Fruit fly (Drosophila melanogaster): Measurements from ENCODE around the gene CG12241.

Gene CG12241

DNA sequence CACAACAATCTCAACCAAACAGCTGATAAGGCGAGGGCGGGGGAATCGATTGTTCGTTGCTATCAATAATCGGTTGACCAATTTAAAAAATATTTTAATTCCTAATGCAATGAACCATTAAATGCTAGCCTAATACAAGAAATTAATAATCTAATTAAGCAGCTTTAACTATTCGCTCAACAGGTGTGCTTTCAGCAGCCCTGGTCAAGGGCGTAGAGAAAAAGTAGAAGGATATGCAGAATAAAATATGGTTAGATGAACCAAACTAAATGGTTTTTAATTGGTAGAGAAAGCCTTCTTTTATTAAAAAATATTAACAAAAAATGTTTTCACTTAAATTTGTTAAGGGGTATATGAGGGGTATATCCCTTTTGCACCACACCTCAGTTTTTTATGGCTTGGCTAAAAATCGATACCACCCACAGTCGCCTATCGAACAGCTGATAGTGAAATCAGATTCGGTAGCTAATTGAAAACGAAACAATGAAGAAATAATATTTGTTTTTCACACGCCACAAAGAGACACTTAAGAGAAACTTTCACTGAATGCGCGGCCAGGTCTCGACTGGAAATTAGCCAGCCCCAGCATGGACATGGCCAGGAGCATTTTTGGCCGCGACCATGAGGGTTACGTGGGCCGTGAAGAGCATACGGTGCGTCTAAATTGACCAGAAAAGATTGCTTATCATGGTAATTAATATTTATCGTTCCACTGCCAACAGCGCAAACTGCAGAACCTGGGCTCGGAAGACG is at the start of gene CG12241, which contains the start of gene SIDL:
CG12241 (plus strand) TSS at position 433 of the 753 bp plus-strand sequence.
SIDL (minus strand) TSS at position 51 of the 753 bp plus-strand sequence.
- TF ChIP-seq noc (tag; optimal IDR thresholded peaks at IDR 0.05) = peak; percentile 73

DNA sequence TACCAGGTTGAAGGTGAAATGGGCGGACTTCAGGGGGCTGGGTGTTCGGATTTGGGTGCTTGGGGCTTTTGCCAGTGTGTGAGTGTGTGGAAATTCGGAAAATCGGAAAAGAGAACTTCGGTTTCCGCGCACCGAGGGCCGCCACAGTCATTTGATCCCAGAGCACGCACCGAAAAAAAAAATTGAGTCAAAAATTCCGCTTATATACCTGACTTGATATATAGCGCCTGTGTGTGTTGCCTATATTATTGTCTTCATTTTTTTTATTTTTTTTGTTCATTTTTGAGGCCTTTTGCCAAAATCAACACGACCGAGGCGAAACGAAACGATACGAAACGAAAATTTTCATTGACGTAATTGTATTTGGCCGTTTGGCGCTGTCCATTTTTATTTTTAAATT is 41.8 kb upstream of the CG12241 start:
- TF ChIP-seq noc (tag; optimal IDR thresholded peaks at IDR 0.05) = no peak

DNA sequence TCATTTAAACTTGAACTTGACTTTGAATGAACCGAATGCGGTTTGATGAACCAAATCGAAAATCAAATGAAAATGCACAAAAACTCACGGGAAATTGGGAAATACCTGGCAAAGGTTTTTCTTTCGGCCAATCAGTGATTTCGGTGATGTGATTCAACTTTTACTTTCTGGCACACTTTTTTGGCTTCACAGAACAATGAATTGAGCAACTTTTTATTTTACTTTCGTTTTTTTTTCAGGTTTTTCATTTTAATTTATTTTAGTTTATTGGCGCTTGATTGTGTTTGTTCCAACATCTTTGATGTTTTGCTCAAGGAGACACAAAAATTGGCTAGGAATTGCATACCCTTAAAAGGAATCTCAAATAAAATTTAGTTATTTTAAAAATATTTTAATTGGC is 37.6 kb upstream of the CG12241 start, which contains the start of gene Mf:
Mf (minus strand) TSS at position 44 of the 400 bp plus-strand sequence.
- TF ChIP-seq noc (tag; optimal IDR thresholded peaks at IDR 0.05) = no peak

DNA sequence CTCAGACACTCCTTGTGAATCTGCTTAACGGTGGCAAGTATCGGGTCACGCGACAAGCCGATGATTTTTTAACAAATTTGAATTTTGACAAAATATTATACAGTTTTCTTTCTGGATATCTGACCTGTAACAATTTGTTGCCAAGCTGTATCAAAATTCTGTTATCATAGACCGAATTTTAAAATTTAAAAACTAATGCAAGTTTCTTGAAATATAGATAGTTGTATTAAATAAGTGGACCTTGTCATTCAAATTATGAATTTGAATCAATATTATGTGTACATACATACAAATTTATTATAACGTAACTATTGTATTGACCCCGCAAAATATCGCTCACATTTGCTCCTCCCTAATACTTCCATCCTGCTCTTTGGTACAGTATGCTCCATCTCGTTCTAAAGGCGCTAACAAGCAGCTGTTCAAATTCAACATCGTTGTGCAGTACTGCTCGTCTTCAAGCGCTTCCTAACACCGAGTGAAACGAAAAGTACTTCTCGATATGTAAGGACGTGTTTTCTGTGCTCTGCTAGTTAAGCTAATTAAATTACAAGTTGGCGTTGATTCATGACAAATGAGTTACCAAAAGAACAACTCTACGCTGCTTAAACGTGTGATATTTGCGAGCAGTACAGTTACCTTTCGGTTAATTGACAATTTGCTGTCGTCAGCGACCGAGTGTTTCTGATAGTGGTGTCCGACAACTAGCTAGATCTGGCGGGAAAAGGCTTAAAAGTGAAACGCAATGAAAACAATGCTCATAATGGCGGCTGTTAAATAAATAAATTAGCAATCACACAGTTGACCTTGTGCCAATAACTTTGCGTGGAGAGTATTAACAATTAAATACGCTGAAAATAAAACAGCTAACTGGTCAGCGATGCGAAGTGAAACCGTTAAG is 22.7 kb upstream of the CG12241 start, which contains the start of the genes Kpc1 and CG42542:
Kpc1 (minus strand) TSS at position 77 of the 901 bp plus-strand sequence.
CG42542 (plus strand) TSS at position 465 of the 901 bp plus-strand sequence.
- TF ChIP-seq noc (tag; optimal IDR thresholded peaks at IDR 0.05) = peak; percentile 32

- TF ChIP-seq noc (tag; optimal IDR thresholded peaks at IDR 0.05) = no peak
Observed at dm6 chr3R:15197373-15197772, 21.7 kb upstream of the CG12241 start.

DNA sequence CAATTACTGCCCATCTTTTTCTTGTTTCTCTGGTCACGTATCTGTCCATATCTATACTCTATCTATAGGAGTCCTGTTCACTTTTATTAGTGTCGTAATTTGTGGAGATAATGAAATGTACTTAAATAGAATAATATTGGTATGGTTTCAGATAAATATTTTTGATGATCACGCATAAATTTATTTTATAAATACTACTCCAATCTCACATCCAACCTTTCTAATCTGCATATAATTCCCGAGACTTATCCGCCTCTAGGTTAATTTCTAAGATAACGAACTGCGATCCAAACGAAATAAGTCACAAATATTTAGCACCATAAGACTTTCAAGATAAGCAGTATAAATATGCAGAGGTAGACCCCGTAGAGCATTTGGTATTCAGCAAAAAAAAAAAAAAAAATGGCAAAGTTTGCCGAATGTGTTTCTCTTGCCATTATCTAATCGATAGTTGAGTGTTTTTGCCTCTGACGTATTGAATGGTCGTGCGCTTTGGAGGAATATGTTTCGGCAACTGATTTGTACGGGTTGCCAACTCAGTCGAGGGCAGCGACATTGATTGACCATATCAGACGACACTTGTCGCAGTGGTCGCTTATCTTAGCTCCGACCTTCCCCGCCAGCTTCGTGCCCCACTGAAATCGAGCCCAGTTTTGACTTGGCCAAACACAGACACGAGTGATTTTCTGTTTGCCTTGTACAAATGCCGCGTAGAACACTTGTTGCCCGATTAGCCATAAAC is 20.8 kb upstream of the CG12241 start:
- peak; percentile 82 for TF ChIP-seq noc (tag; optimal IDR thresholded peaks at IDR 0.05)

DNA sequence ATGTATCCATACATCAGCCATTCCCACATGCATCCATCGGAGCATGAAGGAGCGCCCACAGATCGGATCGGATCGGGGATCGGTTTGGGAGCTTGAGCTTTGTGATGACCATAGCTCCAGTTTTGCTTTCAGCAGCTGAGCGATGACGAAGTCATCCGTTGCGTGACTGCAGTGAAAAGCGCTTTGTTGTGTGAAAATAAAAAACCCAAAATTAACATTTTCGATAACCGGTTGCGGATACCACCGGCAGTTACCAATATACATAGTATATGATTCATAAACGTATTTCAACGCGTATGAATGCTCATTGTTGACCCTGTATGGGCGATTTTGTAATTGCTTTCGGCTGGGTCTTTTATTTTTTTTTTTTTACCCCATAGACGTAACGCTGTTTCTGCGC is 13.8 kb upstream of the CG12241 start:
- no peak for TF ChIP-seq noc (tag; optimal IDR thresholded peaks at IDR 0.05)

- TF ChIP-seq noc (tag; optimal IDR thresholded peaks at IDR 0.05) = no peak
Observed at dm6 chr3R:15206273-15206672, 12.8 kb upstream of the CG12241 start, which contains the start of gene Spn88Ea. Spn88Ea (minus strand) TSS chr3R:15206447.

DNA sequence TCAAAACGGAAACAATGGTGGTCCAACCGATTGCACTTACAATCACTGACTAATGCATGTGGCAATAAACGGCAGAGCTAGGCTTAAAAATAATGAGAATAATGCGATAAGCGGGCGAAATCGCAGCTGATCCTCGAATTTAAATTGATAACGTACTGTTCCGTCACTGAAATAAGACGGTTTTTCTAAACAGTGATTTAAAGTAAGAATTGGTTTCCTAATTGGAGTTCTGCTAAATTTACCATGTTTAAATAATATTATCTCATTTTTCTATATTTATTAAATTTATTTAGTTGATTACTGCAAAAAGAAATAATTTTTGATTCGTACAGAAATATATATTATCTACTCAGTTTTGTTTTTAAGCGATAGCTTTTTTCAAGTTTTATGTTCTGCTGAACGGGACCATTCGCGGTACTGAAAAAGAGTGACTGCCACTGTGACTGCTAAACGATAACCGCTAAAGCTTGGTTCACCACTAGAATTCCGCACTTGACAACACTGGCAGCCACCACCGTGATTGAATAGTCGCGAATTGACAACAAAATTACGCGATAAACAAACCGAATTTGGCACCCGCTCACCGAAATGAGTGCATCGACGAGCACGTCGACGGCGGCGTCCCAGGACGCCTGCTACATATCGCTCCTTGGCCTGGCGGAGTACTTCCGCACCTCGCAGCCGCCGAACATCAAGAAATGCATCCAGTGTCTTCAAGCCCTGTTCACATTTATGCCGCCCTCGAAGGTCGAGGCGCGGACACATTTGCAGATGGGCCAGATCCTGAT is 10.2 kb upstream of the CG12241 start, which contains the start of the genes Spn88Eb and Mau2:
Spn88Eb (minus strand) TSS at position 51 of the 788 bp plus-strand sequence.
Mau2 (plus strand) TSS at position 493 of the 788 bp plus-strand sequence.
- TF ChIP-seq noc (tag; optimal IDR thresholded peaks at IDR 0.05) = peak; percentile 36

- peak; percentile 57 for TF ChIP-seq noc (tag; optimal IDR thresholded peaks at IDR 0.05)
Observed at dm6 chr3R:15213362-15213989, 5.6 kb upstream of the CG12241 start, which contains the start of the genes CG6654 and CG4210. CG6654 (minus strand) TSS chr3R:15213658. CG4210 (plus strand) TSS chr3R:15213974.

DNA sequence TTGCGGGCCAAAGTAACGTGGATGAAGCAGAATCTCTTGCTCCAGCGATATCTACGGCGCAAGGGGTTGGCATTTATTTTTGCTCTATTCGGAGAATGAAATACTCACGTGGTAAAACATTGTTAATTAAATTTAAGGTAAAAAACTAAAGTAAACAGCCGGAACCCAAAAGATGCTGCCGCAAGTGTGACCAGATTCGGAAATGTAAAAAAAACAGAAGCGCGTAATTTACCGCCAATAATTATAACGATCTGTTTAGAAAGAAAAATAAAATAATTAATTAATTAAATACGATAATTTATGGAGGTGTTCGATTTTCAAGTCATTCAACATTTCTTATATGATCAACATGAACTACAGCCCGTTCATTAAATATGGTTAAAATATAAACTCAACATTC is 3.9 kb downstream of the CG12241 start, which contains the start of gene Polr2G:
Polr2G (minus strand) TSS at position 208 of the 400 bp plus-strand sequence.
- no peak for TF ChIP-seq noc (tag; optimal IDR thresholded peaks at IDR 0.05)

- no peak for TF ChIP-seq noc (tag; optimal IDR thresholded peaks at IDR 0.05)
Observed at dm6 chr3R:15225279-15225730, 6.2 kb downstream of the CG12241 start, which contains the start of the genes CG31344 and Caf1-55. CG31344 (minus strand) TSS chr3R:15225329. Caf1-55 (plus strand) TSS chr3R:15225576.

dm6 chr3R:15229329-15229876 is 10.3 kb downstream of the CG12241 start, which contains the start of the genes Art3 and mRpS10:
Art3 (minus strand) TSS chr3R:15229408.
mRpS10 (plus strand) TSS chr3R:15229665.
- peak; percentile 100 for TF ChIP-seq noc (tag; optimal IDR thresholded peaks at IDR 0.05)
